Worm (Caenorhabditis elegans): ENCODE measurements around the gene K10D11.5.

DNA sequence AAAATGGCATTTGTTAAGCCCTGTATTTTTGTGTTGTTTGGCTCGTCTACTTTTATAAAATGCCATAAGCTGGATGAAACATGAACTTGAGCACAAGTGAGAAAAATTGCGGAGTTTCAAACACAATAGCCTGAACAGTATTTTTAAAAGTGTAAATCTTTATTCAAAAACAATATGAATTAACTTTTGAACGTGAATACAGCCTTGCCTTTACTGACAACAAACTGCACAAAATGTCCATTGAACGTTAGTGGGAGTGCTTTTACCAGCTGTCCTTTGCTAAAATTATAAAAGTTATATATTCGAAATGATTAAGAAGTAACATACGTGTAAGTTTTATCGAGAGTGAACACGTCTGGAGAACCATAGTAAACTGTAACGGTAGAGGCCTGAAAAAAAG is 24.3 kb downstream of the K10D11.5 start:
- TF ChIP-seq him-1 (tag; optimal IDR thresholded peaks at IDR 0.05) (no peak), W03F9.2 (tag; optimal IDR thresholded peaks at IDR 0.05) (no peak)

All from whole organism, L4/young adult.